Fruit fly (Drosophila melanogaster): ENCODE results near the gene fd102C.

- TF ChIP-seq CG8478 (optimal IDR thresholded peaks at IDR 0.05) (no peak), CTCF (optimal IDR thresholded peaks at IDR 0.05) (no peak)
Measured at dm6 chr4:806960-807359, 37.4 kb downstream of the fd102C start.

Data from S2 (cell line).